Worm (Caenorhabditis elegans) whole organism, L1 larva: ENCODE results near the gene ZK1240.5.

ENCODE experiments used
- C34B4.2 ChIP-seq: sonication (generic microtip); optimal IDR thresholded peaks from 2 replicates; lab custom pipeline; 2017; ENCODE audit warnings: mild to moderate bottlenecking, missing genetic modification characterization, missing compliant biosample characterization
- Y116A8C.19 ChIP-seq: sonication (generic microtip); optimal IDR thresholded peaks from 2 replicates; lab custom pipeline; 2016; ENCODE audit warnings: missing compliant biosample characterization, missing genetic modification characterization, borderline replicate concordance
- alr-1 ChIP-seq: fragments of 200-800 bp; sonication (Bioruptor generic); optimal IDR thresholded peaks from 2 replicates; lab custom pipeline; 2018; ENCODE audit warnings: borderline replicate concordance, mild to moderate bottlenecking, missing genetic modification characterization, missing compliant biosample characterization
- ceh-8 ChIP-seq: fragments of 200-800 bp; sonication (Bioruptor generic); optimal IDR thresholded peaks from 2 replicates; lab custom pipeline; 2018; ENCODE audit warnings: mild to moderate bottlenecking, missing genetic modification characterization, moderate library complexity, missing compliant biosample characterization
- ceh-88 ChIP-seq: fragments of 200-800 bp; sonication (Bioruptor generic); IDR thresholded peaks from 2 replicates; pipeline ENCODE4 v1.3.6; 2022; ENCODE audit warnings: missing genetic modification characterization, missing compliant biosample characterization
- efl-1 ChIP-seq, 4 experiments: fragments of 150-350 bp; optimal IDR thresholded peaks in 3 of 4; peaks in 1 of 4; 1 replicate in 1 of 4; 2 replicates in 3 of 4; lab custom pipeline; 2014; ENCODE audit warnings: missing biosample characterization in 2 of 4, missing genetic modification characterization in 2 of 4, missing genetic modification reagents in 2 of 4
- egl-27 ChIP-seq, 2 experiments: fragments of 150-350 bp in 1 of 2; sonication (generic microtip); optimal IDR thresholded peaks; 3 replicates each; lab custom pipeline; 2017 to 2018; ENCODE audit warnings: missing biosample characterization in 2 of 2, missing genetic modification characterization in 2 of 2, missing genetic modification reagents in 2 of 2
- elt-2 ChIP-seq: sonication (generic microtip); optimal IDR thresholded peaks from 2 replicates; lab custom pipeline; 2016; ENCODE audit warnings: missing genetic modification characterization, mild to moderate bottlenecking, inconsistent platforms, missing compliant biosample characterization, missing genetic modification reagents
- elt-3 ChIP-seq, 6 experiments: fragments of 150-350 bp in 1 of 6; sonication (generic microtip); optimal IDR thresholded peaks; 2 replicates each; lab custom pipeline; 2017 to 2018; ENCODE audit warnings: missing biosample characterization in 6 of 6, missing genetic modification characterization in 6 of 6, inconsistent platforms in 1 of 6
- fkh-4 ChIP-seq: sonication (generic microtip); optimal IDR thresholded peaks from 2 replicates; lab custom pipeline; 2016; ENCODE audit warnings: missing compliant biosample characterization, missing genetic modification characterization, borderline replicate concordance
- hlh-4 ChIP-seq: sonication (generic microtip); optimal IDR thresholded peaks from 2 replicates; lab custom pipeline; 2016; ENCODE audit warnings: mild to moderate bottlenecking, missing genetic modification characterization, missing compliant biosample characterization
- isw-1 ChIP-seq: fragments of 200-800 bp; sonication (Bioruptor generic); IDR thresholded peaks from 2 replicates; pipeline ENCODE4 v1.3.6; 2022; ENCODE audit warnings: missing genetic modification characterization, missing compliant biosample characterization
- lsy-2 ChIP-seq, 2 experiments: fragments of 150-350 bp; optimal IDR thresholded peaks; 2 replicates each; lab custom pipeline; 2014; ENCODE audit warnings: missing biosample characterization in 2 of 2, missing genetic modification characterization in 2 of 2
- mef-2 ChIP-seq: fragments of 150-350 bp; optimal IDR thresholded peaks from 2 replicates; lab custom pipeline; 2014; ENCODE audit warnings: missing biosample characterization, missing genetic modification characterization
- nhr-28 ChIP-seq: fragments of 150-350 bp; optimal IDR thresholded peaks from 2 replicates; lab custom pipeline; 2014; ENCODE audit warnings: missing biosample characterization, missing genetic modification characterization
- nhr-71 ChIP-seq: sonication (generic microtip); optimal IDR thresholded peaks from 2 replicates; lab custom pipeline; 2016; ENCODE audit warnings: mild to moderate bottlenecking, missing genetic modification characterization, moderate library complexity, missing compliant biosample characterization
- nhr-84 ChIP-seq: sonication (generic microtip); optimal IDR thresholded peaks from 2 replicates; lab custom pipeline; 2017; ENCODE audit warnings: missing biosample characterization, missing genetic modification characterization
- pax-3 ChIP-seq: fragments of 200-800 bp; sonication (Bioruptor generic); optimal IDR thresholded peaks from 2 replicates; lab custom pipeline; 2018; ENCODE audit warnings: mild to moderate bottlenecking, missing genetic modification characterization, moderate library complexity, missing compliant biosample characterization
- pqm-1 ChIP-seq: sonication (generic microtip); optimal IDR thresholded peaks from 3 replicates; lab custom pipeline; 2017; ENCODE audit warnings: missing biosample characterization, missing genetic modification characterization
- rnt-1 ChIP-seq: sonication (generic microtip); optimal IDR thresholded peaks from 2 replicates; lab custom pipeline; 2016; ENCODE audit warnings: mild to moderate bottlenecking, missing genetic modification characterization, moderate library complexity, missing compliant biosample characterization
- snpc-4 ChIP-seq: fragments of 150-350 bp; optimal IDR thresholded peaks from 2 replicates; lab custom pipeline; 2014; ENCODE audit warnings: missing biosample characterization, missing genetic modification characterization
- unc-62 ChIP-seq: fragments of 150-350 bp; optimal IDR thresholded peaks from 2 replicates; lab custom pipeline; 2014; ENCODE audit warnings: missing biosample characterization, missing genetic modification reagents, missing genetic modification characterization
- vab-15 ChIP-seq: sonication (generic microtip); optimal IDR thresholded peaks from 2 replicates; lab custom pipeline; 2017; ENCODE audit warnings: missing genotype, mild to moderate bottlenecking, missing genetic modification characterization, missing compliant biosample characterization
- zag-1 ChIP-seq: fragments of 150-350 bp; optimal IDR thresholded peaks from 2 replicates; lab custom pipeline; 2014; ENCODE audit warnings: missing biosample characterization, missing genetic modification characterization
- ztf-11 ChIP-seq, 2 experiments: sonication (generic microtip); optimal IDR thresholded peaks; 2 replicates each; lab custom pipeline; 2016 to 2017; ENCODE audit warnings: missing genetic modification characterization in 2 of 2, missing biosample characterization in 1 of 2, missing compliant biosample characterization in 1 of 2

Gene ZK1240.5

DNA sequence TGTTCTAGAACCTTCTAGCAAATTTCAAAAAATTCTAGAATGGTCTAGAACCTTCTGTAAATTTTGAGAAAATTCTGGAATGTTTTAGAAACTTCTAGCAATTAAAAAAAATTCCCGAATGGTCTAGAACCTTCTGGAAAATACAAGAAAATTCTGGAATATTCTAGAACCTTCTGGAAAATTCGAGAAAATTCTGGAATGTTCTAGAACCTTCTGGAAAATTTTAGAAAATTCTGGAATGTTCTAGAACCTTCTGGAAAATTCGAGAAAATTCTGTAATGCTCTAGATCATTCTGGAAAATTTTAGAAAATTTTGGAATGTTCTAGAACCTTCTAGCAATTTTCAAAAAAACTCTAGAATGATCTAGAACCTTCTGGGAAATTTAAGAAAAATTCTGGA is 12.7 kb upstream of the ZK1240.5 start:
- TF ChIP-seq rnt-1 (tag; lab: Kevin White, UChicago): no peak
- no peak for TF ChIP-seq nhr-71 (tag; lab: Kevin White, UChicago)
- no peak for TF ChIP-seq pax-3
- no peak for TF ChIP-seq ceh-8 (GFP tag; lab: Kevin White, UChicago)
- TF ChIP-seq efl-1 (optimal IDR thresholded peaks at IDR 0.05; lab: Kevin White, UChicago): no peak
- no peak for TF ChIP-seq efl-1 (GFP tag; optimal IDR thresholded peaks at IDR 0.05 in 1 of 2; lab: Kevin White, UChicago)
- no peak for TF ChIP-seq fkh-4 (tag; lab: Kevin White, UChicago)
- no peak for TF ChIP-seq egl-27 (tag; optimal IDR thresholded peaks at IDR 0.05; lab: Kevin White, UChicago)

DNA sequence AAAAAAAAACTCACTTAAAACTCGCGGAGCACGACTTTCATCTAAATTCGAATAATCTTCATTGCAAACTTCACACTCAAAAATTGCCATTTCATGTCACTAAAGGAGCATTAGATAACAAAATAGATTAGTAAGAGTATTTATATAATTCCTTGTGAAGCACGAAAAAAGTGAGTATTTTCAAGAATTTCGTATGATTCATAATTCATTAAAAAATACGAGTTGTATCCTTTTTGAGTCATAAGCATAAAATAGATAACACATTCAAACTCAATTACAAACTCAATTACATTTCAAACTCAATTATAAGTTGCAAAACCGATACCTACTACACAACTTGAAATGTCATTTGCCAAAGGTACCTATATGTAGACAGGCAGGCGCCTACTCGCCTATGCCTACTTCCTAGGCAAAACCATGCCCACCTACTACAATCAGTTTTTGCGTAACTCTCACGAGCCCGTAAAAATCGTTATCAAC is 11.3 kb upstream of the ZK1240.5 start, which contains the start of the genes ZK1240.8 and ZK1240.1:
Gene ZK1240.8, minus strand, starts transcription at position 101 of the 480 bp plus-strand sequence.
Gene ZK1240.1, plus strand, starts transcription at position 430 of the 480 bp plus-strand sequence.
- TF ChIP-seq alr-1 (tag; lab: Kevin White, UChicago) (no peak), elt-2 (tag; lab: Kevin White, UChicago) (peak; percentile 5)
- TF ChIP-seq, all 84 proteins: peak for 1

DNA sequence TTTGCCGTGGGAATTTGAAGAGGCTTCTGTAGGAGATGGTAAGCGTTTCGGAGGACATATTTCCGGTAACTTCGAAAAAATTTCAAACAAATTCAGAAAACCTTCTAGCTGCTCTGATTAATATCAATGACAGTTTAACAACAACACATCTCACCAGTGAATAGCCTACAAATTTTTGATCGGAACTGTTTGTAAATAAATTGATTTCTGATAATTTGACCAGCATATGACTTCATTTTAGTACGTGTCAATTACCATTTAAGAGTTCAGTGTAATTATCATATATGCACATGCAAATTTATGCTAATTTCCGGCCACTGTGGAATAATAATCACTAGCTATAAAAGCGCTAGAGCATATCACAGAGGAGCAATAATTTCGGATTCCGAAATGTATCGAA is 7.2 kb upstream of the ZK1240.5 start, which contains the start of gene ZK1240.11:
Gene ZK1240.11, plus strand, starts transcription at position 301 of the 400 bp plus-strand sequence.
- TF ChIP-seq elt-3 (tag; optimal IDR thresholded peaks at IDR 0.05; lab: Kevin White, UChicago) (no peak), efl-1 (optimal IDR thresholded peaks at IDR 0.05; lab: Kevin White, UChicago) (no peak), efl-1 (GFP tag; optimal IDR thresholded peaks at IDR 0.05 in 1 of 2; lab: Kevin White, UChicago) (peak in 1 of 2 experiments; percentile 25)
- TF ChIP-seq, all 84 proteins: peak for 1

DNA sequence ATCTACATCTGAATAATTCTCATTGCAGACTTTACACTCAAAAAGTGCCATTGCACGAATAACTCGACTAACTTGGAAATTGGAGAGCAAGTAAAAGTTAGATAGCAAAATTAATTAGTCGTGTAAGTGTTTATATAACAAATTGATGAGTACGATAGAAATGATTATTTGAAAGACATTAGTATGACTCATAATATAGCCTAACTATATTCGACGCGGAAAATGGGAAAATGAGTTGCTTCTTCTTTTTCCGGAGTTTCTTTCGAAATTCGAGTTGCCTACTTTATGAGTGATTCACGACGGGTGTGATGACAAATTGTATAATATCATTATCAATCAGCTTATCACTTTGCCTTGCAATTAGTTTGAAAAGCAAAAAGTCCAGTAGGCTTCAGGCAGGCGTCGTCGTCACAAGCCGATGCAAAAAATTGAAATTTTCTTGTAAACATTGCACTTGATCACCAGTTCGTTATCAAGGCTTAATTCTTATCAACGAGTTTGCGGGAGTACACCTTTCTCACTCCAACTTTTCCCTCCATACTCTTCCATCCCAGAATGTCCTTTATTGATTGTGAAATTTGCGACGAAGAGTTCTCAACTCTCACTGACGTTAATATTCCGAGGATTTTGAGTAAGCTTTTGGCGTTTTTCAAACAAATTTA is 5.3 kb upstream of the ZK1240.5 start, which contains the start of the genes ZK1240.6 and ZK1240.2:
Gene ZK1240.6, minus strand, starts transcription at position 51 of the 662 bp plus-strand sequence.
Gene ZK1240.2, plus strand, starts transcription at position 520 of the 662 bp plus-strand sequence.
- TF ChIP-seq pqm-1 (tag; lab: Kevin White, UChicago) (peak; percentile 49), nhr-28 (no peak), elt-2 (tag; lab: Kevin White, UChicago) (peak; percentile 74)

DNA sequence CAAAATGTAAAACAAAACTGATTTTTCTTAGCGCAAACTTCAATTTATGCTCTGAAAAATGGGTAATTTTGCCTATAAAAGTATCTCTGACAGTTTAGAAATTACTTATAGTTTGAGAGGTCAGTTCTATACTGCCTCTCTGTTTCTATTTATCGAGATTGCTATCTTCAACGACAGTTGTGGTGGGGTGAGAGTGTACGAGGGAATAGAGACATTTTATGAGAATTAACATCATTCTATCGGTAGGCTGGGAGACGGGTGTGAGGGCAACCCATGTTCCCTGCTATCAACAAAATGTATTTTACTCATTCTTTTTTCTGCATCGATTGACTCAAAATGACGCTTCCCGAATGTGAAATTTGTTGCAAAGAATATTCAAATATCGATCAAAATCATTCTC is 2.4 kb upstream of the ZK1240.5 start, which contains the start of gene ZK1240.3:
Gene ZK1240.3, plus strand, starts transcription at position 238 of the 400 bp plus-strand sequence.
- TF ChIP-seq zag-1 (no peak), lsy-2 (tag; optimal IDR thresholded peaks at IDR 0.05; lab: Kevin White, UChicago) (no peak), elt-2 (tag; lab: Kevin White, UChicago) (peak; percentile 30), ztf-11 (tag; optimal IDR thresholded peaks at IDR 0.05; lab: Kevin White, UChicago) (no peak), rnt-1 (tag; lab: Kevin White, UChicago) (no peak)

DNA sequence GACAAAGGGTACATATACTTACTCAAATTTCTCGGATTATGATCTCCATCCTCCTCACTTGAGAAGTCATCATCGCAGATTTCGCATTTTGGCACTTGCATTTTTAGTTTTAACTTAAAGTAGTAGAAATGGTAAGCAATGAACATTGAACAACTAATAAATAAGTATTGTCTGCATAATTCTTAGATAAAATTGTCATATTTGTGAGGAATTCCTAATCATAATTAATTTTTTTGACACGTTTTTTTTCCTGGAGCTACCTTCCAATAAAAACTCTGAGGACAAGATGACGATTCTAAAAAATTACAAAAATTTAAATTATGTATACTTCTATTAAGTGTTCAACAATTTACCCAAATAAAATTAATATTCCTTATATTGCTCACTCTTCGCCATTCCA is 5.0 kb downstream of the ZK1240.5 start, which contains the start of the genes trim-21 and B0281.1:
Gene trim-21, minus strand, starts transcription at position 101 of the 400 bp plus-strand sequence.
Gene B0281.1, plus strand, starts transcription at position 321 of the 400 bp plus-strand sequence.
- TF ChIP-seq rnt-1 (tag; lab: Kevin White, UChicago): no peak
- no peak for TF ChIP-seq alr-1 (tag; lab: Kevin White, UChicago)
- no peak for TF ChIP-seq hlh-4 (tag; lab: Kevin White, UChicago)
- TF ChIP-seq vab-15 (tag; lab: Kevin White, UChicago): no peak
- no peak for TF ChIP-seq isw-1
- TF ChIP-seq efl-1 (optimal IDR thresholded peaks at IDR 0.05; lab: Kevin White, UChicago): no peak
- no peak for TF ChIP-seq efl-1 (GFP tag; optimal IDR thresholded peaks at IDR 0.05 in 1 of 2; lab: Kevin White, UChicago)
- TF ChIP-seq unc-62 (GFP tag; lab: Kevin White, UChicago): no peak
- no peak for TF ChIP-seq mef-2 (tag; lab: Kevin White, UChicago)
- TF ChIP-seq nhr-28: no peak
- TF ChIP-seq Y116A8C.19 (tag; lab: Kevin White, UChicago): no peak
- no peak for TF ChIP-seq ceh-88 (GFP tag; lab: Robert Waterston, UW)
- no peak for TF ChIP-seq snpc-4
- no peak for TF ChIP-seq nhr-84 (tag; lab: Kevin White, UChicago)
- no peak for TF ChIP-seq C34B4.2 (tag; lab: Kevin White, UChicago)
